Worm (Caenorhabditis elegans) whole organism, young adult: Measurements from ENCODE around the gene C36C5.14.

Source experiments
- C17E4.6 ChIP-seq: fragments of 200-800 bp; sonication (Bioruptor generic); IDR thresholded peaks from 2 replicates; pipeline ENCODE4 v1.3.6; 2022; ENCODE audit warnings: missing genetic modification reagents, missing genetic modification characterization, missing compliant biosample characterization
- D2030.7 ChIP-seq: fragments of 200-800 bp; sonication (Bioruptor generic); IDR thresholded peaks from 2 replicates; pipeline ENCODE4 v1.3.6; 2022; ENCODE audit warnings: missing genetic modification reagents, missing genetic modification characterization, missing compliant biosample characterization
- F33H1.4 ChIP-seq: fragments of 200-800 bp; sonication (Bioruptor generic); IDR thresholded peaks from 2 replicates; pipeline ENCODE4 v1.3.6; 2022; ENCODE audit warnings: missing genetic modification reagents, missing genetic modification characterization, missing compliant biosample characterization
- K11D2.4 ChIP-seq: fragments of 200-800 bp; sonication (Bioruptor generic); IDR thresholded peaks from 2 replicates; pipeline ENCODE4 v1.3.6; 2022; ENCODE audit warnings: missing genetic modification reagents, missing genetic modification characterization, missing compliant biosample characterization
- K12H6.12 ChIP-seq: fragments of 200-800 bp; sonication (Bioruptor generic); optimal IDR thresholded peaks from 2 replicates; lab custom pipeline; 2018; ENCODE audit warnings: mild to moderate bottlenecking, missing genetic modification characterization, missing compliant biosample characterization
- Y67H2A.10 ChIP-seq: fragments of 200-800 bp; sonication (Bioruptor generic); conservative IDR thresholded peaks from 2 replicates; pipeline ENCODE4 v1.3.6; 2022; ENCODE audit warnings: missing genetic modification reagents, missing genetic modification characterization, missing compliant biosample characterization
- ama-1 ChIP-seq, 3 experiments: fragments of 150-350 bp in 1 of 3; sonication (generic microtip) in 2 of 3; optimal IDR thresholded peaks; 2 replicates each; lab custom pipeline; 2014 to 2018; ENCODE audit warnings: missing biosample characterization in 2 of 3, missing genetic modification characterization in 2 of 3, missing genetic modification reagents in 2 of 3
- aptf-2 ChIP-seq: fragments of 200-800 bp; sonication (Bioruptor generic); conservative IDR thresholded peaks from 2 replicates; pipeline ENCODE4 v1.3.6; 2022; ENCODE audit warnings: missing genetic modification reagents, missing genetic modification characterization, missing compliant biosample characterization
- athp-1 ChIP-seq: sonication (generic microtip); optimal IDR thresholded peaks from 2 replicates; lab custom pipeline; 2017; ENCODE audit warnings: mild to moderate bottlenecking, missing genetic modification characterization, missing compliant biosample characterization
- attf-5 ChIP-seq: fragments of 200-800 bp; sonication (Bioruptor generic); optimal IDR thresholded peaks from 2 replicates; lab custom pipeline; 2018; ENCODE audit warnings: mild to moderate bottlenecking, missing genetic modification characterization, missing compliant biosample characterization
- cebp-2 ChIP-seq: fragments of 200-800 bp; sonication (Bioruptor generic); IDR thresholded peaks from 2 replicates; pipeline ENCODE4 v1.3.6; 2022; ENCODE audit warnings: missing genetic modification characterization, missing compliant biosample characterization
- ceh-27 ChIP-seq: fragments of 200-800 bp; sonication (Bioruptor generic); optimal IDR thresholded peaks from 2 replicates; lab custom pipeline; 2018; ENCODE audit warnings: mild to moderate bottlenecking, missing genetic modification characterization, moderate library complexity, missing compliant biosample characterization
- ceh-58 ChIP-seq: fragments of 200-800 bp; sonication (Bioruptor generic); IDR thresholded peaks from 2 replicates; pipeline ENCODE4 v1.3.6; 2022; ENCODE audit warnings: missing genetic modification characterization, missing compliant biosample characterization
- ceh-79 ChIP-seq: sonication (generic microtip); optimal IDR thresholded peaks from 2 replicates; lab custom pipeline; 2017; ENCODE audit warnings: mild to moderate bottlenecking, missing genetic modification characterization, missing compliant biosample characterization
- die-1 ChIP-seq: sonication (generic microtip); optimal IDR thresholded peaks from 2 replicates; lab custom pipeline; 2016; ENCODE audit warnings: missing genotype, mild to moderate bottlenecking, missing genetic modification characterization, missing compliant biosample characterization
- dpff-1 ChIP-seq: sonication (generic microtip); optimal IDR thresholded peaks from 2 replicates; lab custom pipeline; 2017; ENCODE audit warnings: mild to moderate bottlenecking, missing genetic modification characterization, missing compliant biosample characterization
- dpl-1 ChIP-seq: fragments of 150-350 bp; optimal IDR thresholded peaks from 2 replicates; lab custom pipeline; 2014; ENCODE audit warnings: missing biosample characterization, missing genetic modification reagents, missing genetic modification characterization
- egl-18 ChIP-seq: fragments of 200-800 bp; sonication (Bioruptor generic); IDR thresholded peaks from 2 replicates; pipeline ENCODE4 v1.3.6; 2022; ENCODE audit warnings: missing genetic modification reagents, missing genetic modification characterization, missing compliant biosample characterization
- egrh-3 ChIP-seq: fragments of 200-800 bp; sonication (Bioruptor generic); IDR thresholded peaks from 2 replicates; pipeline ENCODE4 v1.3.6; 2022; ENCODE audit warnings: missing genetic modification reagents, missing genetic modification characterization, missing compliant biosample characterization
- hlh-26 ChIP-seq: fragments of 200-800 bp; sonication (Bioruptor generic); conservative IDR thresholded peaks from 2 replicates; pipeline ENCODE4 v1.3.6; 2022; ENCODE audit warnings: missing genetic modification reagents, missing genetic modification characterization, missing compliant biosample characterization
- hmg-1.2 ChIP-seq: fragments of 200-800 bp; sonication (Bioruptor generic); IDR thresholded peaks from 2 replicates; pipeline ENCODE4 v1.3.6; 2022; ENCODE audit warnings: missing genetic modification reagents, missing genetic modification characterization, missing compliant biosample characterization
- hrde-1 ChIP-seq: sonication (generic microtip); optimal IDR thresholded peaks from 2 replicates; lab custom pipeline; 2016; ENCODE audit warnings: missing genetic modification characterization, mild to moderate bottlenecking, missing compliant biosample characterization, moderate library complexity, missing genotype, missing genetic modification reagents, borderline replicate concordance
- hsf-1 ChIP-seq: fragments of 200-800 bp; sonication (Bioruptor generic); IDR thresholded peaks from 2 replicates; pipeline ENCODE4 v1.3.6; 2022; ENCODE audit warnings: missing genetic modification reagents, missing genetic modification characterization, missing compliant biosample characterization
- lin-54 ChIP-seq: fragments of 200-800 bp; sonication (Bioruptor generic); optimal IDR thresholded peaks from 2 replicates; lab custom pipeline; 2018; ENCODE audit warnings: mild to moderate bottlenecking, missing genetic modification characterization, missing compliant biosample characterization
- lsy-27 ChIP-seq: sonication (generic microtip); optimal IDR thresholded peaks from 2 replicates; lab custom pipeline; 2017; ENCODE audit warnings: missing genetic modification characterization, mild to moderate bottlenecking, missing compliant biosample characterization, antibody characterized with exemption, missing genotype, borderline replicate concordance; ENCODE audit not compliant: insufficient read depth
- madf-3 ChIP-seq: fragments of 200-800 bp; sonication (Bioruptor generic); IDR thresholded peaks from 2 replicates; pipeline ENCODE4 v1.3.6; 2022; ENCODE audit warnings: missing genetic modification reagents, missing genetic modification characterization, missing compliant biosample characterization
- nhr-179 ChIP-seq: sonication (generic microtip); optimal IDR thresholded peaks from 2 replicates; lab custom pipeline; 2016; ENCODE audit warnings: mild to moderate bottlenecking, missing genetic modification characterization, missing compliant biosample characterization
- sdz-38 ChIP-seq: sonication (generic microtip); optimal IDR thresholded peaks from 2 replicates; lab custom pipeline; 2016; ENCODE audit warnings: missing genotype, missing genetic modification characterization, missing compliant biosample characterization
- sea-2 ChIP-seq: fragments of 200-800 bp; sonication (Bioruptor generic); IDR thresholded peaks from 2 replicates; pipeline ENCODE4 v1.3.6; 2022; ENCODE audit warnings: missing genetic modification characterization, missing compliant biosample characterization
- snpc-1.1 ChIP-seq: sonication (generic microtip); optimal IDR thresholded peaks from 2 replicates; lab custom pipeline; 2017; ENCODE audit warnings: missing genetic modification characterization, mild to moderate bottlenecking, missing compliant biosample characterization, antibody characterized with exemption, moderate library complexity, missing genotype, missing genetic modification reagents; ENCODE audit not compliant: insufficient read depth
- snpc-4 ChIP-seq, 5 experiments: fragments of 150-350 bp in 1 of 5; sonication (generic microtip) in 4 of 5; optimal IDR thresholded peaks; 2 replicates each; lab custom pipeline; 2014 to 2018; ENCODE audit warnings: missing genetic modification characterization in 5 of 5, missing biosample characterization in 3 of 5, antibody characterized with exemption in 2 of 5, mild to moderate bottlenecking in 2 of 5, missing compliant biosample characterization in 2 of 5, missing genotype in 2 of 5, moderate library complexity in 2 of 5, missing genetic modification reagents in 1 of 5
- tbp1 ChIP-seq: fragments of 200-800 bp; sonication (Bioruptor generic); optimal IDR thresholded peaks from 2 replicates; lab custom pipeline; 2018; ENCODE audit warnings: mild to moderate bottlenecking, missing genetic modification characterization, missing compliant biosample characterization
- unc-62 ChIP-seq: fragments of 150-350 bp; optimal IDR thresholded peaks from 2 replicates; lab custom pipeline; 2014; ENCODE audit warnings: missing biosample characterization, missing genetic modification reagents, missing genetic modification characterization
- zfh-2 ChIP-seq: fragments of 200-800 bp; sonication (Bioruptor generic); conservative IDR thresholded peaks from 2 replicates; pipeline ENCODE4 v1.3.6; 2022; ENCODE audit warnings: missing genetic modification reagents, missing genetic modification characterization, missing compliant biosample characterization
- ztf-18 ChIP-seq: sonication (generic microtip); optimal IDR thresholded peaks from 2 replicates; lab custom pipeline; 2016; ENCODE audit warnings: missing genotype, mild to moderate bottlenecking, missing genetic modification characterization, missing compliant biosample characterization

Gene C36C5.14

ce11 chrV:3185855-3186254 lies 20.5 kb upstream of the C36C5.14 start:
- TF ChIP-seq aptf-2 (GFP tag; lab: Robert Waterston, UW) (no peak), egrh-3 (peak; percentile 78; the same call in 1 of the 2 replicates), cebp-2 (GFP tag; lab: Robert Waterston, UW) (no peak)

- TF ChIP-seq hrde-1 (no peak), hlh-26 (GFP tag; lab: Robert Waterston, UW) (no peak), aptf-2 (GFP tag; lab: Robert Waterston, UW) (no peak), madf-3 (no peak), C17E4.6 (no peak), ceh-79 (tag; lab: Kevin White, UChicago) (no peak), athp-1 (tag; lab: Kevin White, UChicago) (no peak), die-1 (tag; lab: Kevin White, UChicago) (no peak), F33H1.4 (GFP tag; lab: Robert Waterston, UW) (no peak), egrh-3 (no peak), egl-18 (no peak), Y67H2A.10 (no peak), hmg-1.2 (GFP tag; lab: Robert Waterston, UW) (no peak), K11D2.4 (no peak), dpl-1 (GFP tag; lab: Kevin White, UChicago) (no peak), ceh-58 (GFP tag; lab: Robert Waterston, UW) (no peak), K12H6.12 (tag; lab: Kevin White, UChicago) (no peak), hsf-1 (GFP tag; lab: Robert Waterston, UW) (no peak), sdz-38 (tag; lab: Kevin White, UChicago) (no peak)
Measured at ce11 chrV:3176161-3176560, 10.8 kb upstream of the C36C5.14 start, which contains the start of gene srab-8. srab-8 (plus strand) TSS chrV:3176461.

- TF ChIP-seq ceh-27 (GFP tag; lab: Kevin White, UChicago) (no peak), attf-5 (GFP tag; lab: Kevin White, UChicago) (no peak), ztf-18 (tag; lab: Kevin White, UChicago) (no peak), hsf-1 (GFP tag; lab: Robert Waterston, UW) (no peak)
Measured at ce11 chrV:3171625-3172024, 6.3 kb upstream of the C36C5.14 start.

ce11 chrV:3169838-3170237 lies 4.5 kb upstream of the C36C5.14 start, which contains the start of gene srbc-6:
srbc-6 (plus strand) TSS chrV:3170138.
- TF ChIP-seq dpff-1 (tag; lab: Kevin White, UChicago) (no peak), snpc-4 (GFP tag; optimal IDR thresholded peaks at IDR 0.05; lab: Kevin White, UChicago) (no peak), snpc-4 (tag; optimal IDR thresholded peaks at IDR 0.05; lab: Kevin White, UChicago) (no peak), zfh-2 (no peak), snpc-1.1 (tag; lab: Kevin White, UChicago) (no peak), cebp-2 (GFP tag; lab: Robert Waterston, UW) (no peak), sea-2 (GFP tag; lab: Robert Waterston, UW) (no peak), lsy-27 (no peak), tbp1 (no peak), nhr-179 (tag; lab: Kevin White, UChicago) (no peak), unc-62 (GFP tag; lab: Kevin White, UChicago) (no peak)
- TF ChIP-seq, all 124 proteins: peak for 0

- TF ChIP-seq sea-2 (GFP tag; lab: Robert Waterston, UW) (no peak), hmg-1.2 (GFP tag; lab: Robert Waterston, UW) (no peak), D2030.7 (GFP tag; lab: Robert Waterston, UW) (no peak), lin-54 (GFP tag; lab: Kevin White, UChicago) (no peak), ama-1 (optimal IDR thresholded peaks at IDR 0.05; lab: Kevin White, UChicago) (no peak), ama-1 (GFP tag; optimal IDR thresholded peaks at IDR 0.05; lab: Kevin White, UChicago) (no peak)
- TF ChIP-seq, all 124 proteins: peak for 0
Measured at ce11 chrV:3168650-3169049, 3.3 kb upstream of the C36C5.14 start, which contains the start of gene C36C5.15. C36C5.15 (minus strand) TSS chrV:3168750.
